Worm (Caenorhabditis elegans): ENCODE results near the gene dgn-3.
"Not testable (repeated sequence)": the region's sequence is repeated elsewhere in the genome, so short reads cannot be mapped to it uniquely, and the experiment has no call there.

DNA sequence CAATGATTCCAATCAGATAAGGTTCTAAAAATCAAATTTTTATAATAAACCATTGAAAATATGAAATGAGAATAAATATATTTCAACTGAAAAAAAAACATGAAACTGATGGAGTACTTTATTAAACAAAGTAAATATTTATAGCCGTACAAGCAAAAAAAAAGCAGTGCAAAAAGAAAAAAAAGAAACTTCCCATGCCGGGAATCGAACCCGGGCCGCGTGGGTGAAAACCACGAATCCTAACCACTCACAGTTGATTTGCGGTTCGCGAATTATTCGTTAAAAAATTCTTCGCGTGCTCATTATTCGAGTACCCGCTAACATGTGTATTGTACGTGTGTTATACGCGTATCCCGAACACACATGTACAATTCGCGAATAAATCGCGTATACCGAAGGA, 38.8 kb upstream of the dgn-3 start, which contains the start of gene C36C9.6:
- TF ChIP-seq blmp-1 (tag; optimal IDR thresholded peaks at IDR 0.05); elt-3 (tag; optimal IDR thresholded peaks at IDR 0.05); unc-62 (GFP tag; optimal IDR thresholded peaks at IDR 0.05); sem-2 (GFP tag; optimal IDR thresholded peaks at IDR 0.05); snpc-4 (tag; optimal IDR thresholded peaks at IDR 0.05); M03D4.4 (tag; optimal IDR thresholded peaks at IDR 0.05); ham-2 (GFP tag; optimal IDR thresholded peaks at IDR 0.05); mab-5 (tag; optimal IDR thresholded peaks at IDR 0.05); nhr-237 (tag; optimal IDR thresholded peaks at IDR 0.05); nhr-28 (tag; optimal IDR thresholded peaks at IDR 0.05); ztf-11 (tag; optimal IDR thresholded peaks at IDR 0.05); lin-13 (tag; optimal IDR thresholded peaks at IDR 0.05): not testable (repeated sequence)

All from whole organism, mixed stage, embryonic.